Fruit fly (Drosophila melanogaster) whole organism, embryonic: ENCODE results near the gene CG10311.

Source experiments
- Abd-B ChIP-seq: fragments of 200-800 bp; sonication (Bioruptor generic); optimal IDR thresholded peaks from 2 replicates; lab custom pipeline; 2018; ENCODE audit warnings: missing biosample characterization, mild to moderate bottlenecking, missing genetic modification characterization, moderate library complexity
- CG10431 ChIP-seq: fragments of 200-800 bp; sonication (Bioruptor generic); optimal IDR thresholded peaks from 3 replicates; lab custom pipeline; 2018; ENCODE audit warnings: missing biosample characterization, mild to moderate bottlenecking, missing genetic modification characterization
- CG12155 ChIP-seq: fragments of 200-800 bp; sonication (Bioruptor generic); optimal IDR thresholded peaks from 3 replicates; lab custom pipeline; 2016; ENCODE audit warnings: missing biosample characterization, missing genetic modification characterization
- CG12299 ChIP-seq: fragments of 200-800 bp; sonication (Bioruptor generic); optimal IDR thresholded peaks from 2 replicates; lab custom pipeline; 2018; ENCODE audit warnings: missing biosample characterization, mild to moderate bottlenecking, missing genetic modification characterization
- CG13123 ChIP-seq: fragments of 200-800 bp; sonication (Bioruptor generic); optimal IDR thresholded peaks from 2 replicates; lab custom pipeline; 2016; ENCODE audit warnings: missing biosample characterization, missing genetic modification characterization
- CG15269 ChIP-seq: fragments of 200-800 bp; sonication (Bioruptor generic); optimal IDR thresholded peaks from 2 replicates; lab custom pipeline; 2018; ENCODE audit warnings: missing biosample characterization, mild to moderate bottlenecking, missing genetic modification characterization, moderate library complexity
- CG16863 ChIP-seq: fragments of 200-800 bp; sonication (Bioruptor generic); optimal IDR thresholded peaks from 3 replicates; lab custom pipeline; 2016; ENCODE audit warnings: missing biosample characterization, missing genetic modification characterization
- CG17359 ChIP-seq: fragments of 200-800 bp; sonication (Bioruptor generic); optimal IDR thresholded peaks from 3 replicates; lab custom pipeline; 2018; ENCODE audit warnings: missing biosample characterization, mild to moderate bottlenecking, missing genetic modification characterization, moderate library complexity
- CG17612 ChIP-seq: fragments of 200-800 bp; sonication (Bioruptor generic); IDR thresholded peaks from 2 replicates; pipeline ENCODE4 v1.3.6; 2022; ENCODE audit warnings: missing biosample characterization, missing genetic modification characterization
- CG34224 ChIP-seq: fragments of 200-800 bp; sonication (Bioruptor generic); IDR thresholded peaks from 3 replicates; pipeline ENCODE4 v1.3.6; 2022; ENCODE audit warnings: missing biosample characterization, missing genetic modification characterization; ENCODE audit not compliant: partially characterized antibody
- CG5245 ChIP-seq: fragments of 200-800 bp; sonication (Bioruptor generic); optimal IDR thresholded peaks from 3 replicates; lab custom pipeline; 2016; ENCODE audit warnings: missing biosample characterization, missing genetic modification characterization
- CG5953 ChIP-seq: fragments of 200-800 bp; sonication (Bioruptor generic); IDR thresholded peaks from 2 replicates; pipeline ENCODE4 v1.3.6; 2022; ENCODE audit warnings: missing biosample characterization, missing genetic modification characterization
- CG7271 ChIP-seq: fragments of 200-800 bp; sonication (Bioruptor generic); optimal IDR thresholded peaks from 2 replicates; lab custom pipeline; 2018; ENCODE audit warnings: missing biosample characterization, mild to moderate bottlenecking, missing genetic modification characterization, moderate library complexity
- CG7372 ChIP-seq: fragments of 200-800 bp; sonication (Bioruptor generic); IDR thresholded peaks from 2 replicates; pipeline ENCODE4 v1.3.6; 2022; ENCODE audit warnings: missing biosample characterization, missing genetic modification characterization
- CG7556 ChIP-seq: fragments of 200-800 bp; sonication (Bioruptor generic); optimal IDR thresholded peaks from 2 replicates; lab custom pipeline; 2017; ENCODE audit warnings: missing biosample characterization, mild to moderate bottlenecking, missing genetic modification characterization
- CG7928 ChIP-seq: fragments of 200-800 bp; sonication (Bioruptor generic); optimal IDR thresholded peaks from 2 replicates; lab custom pipeline; 2017; ENCODE audit warnings: missing biosample characterization, mild to moderate bottlenecking, missing genetic modification characterization
- CG8281 ChIP-seq: fragments of 200-800 bp; sonication (Bioruptor generic); optimal IDR thresholded peaks from 2 replicates; lab custom pipeline; 2018; ENCODE audit warnings: missing biosample characterization, mild to moderate bottlenecking, missing genetic modification characterization, moderate library complexity
- CG8388 ChIP-seq: fragments of 200-800 bp; sonication (Bioruptor generic); optimal IDR thresholded peaks from 2 replicates; lab custom pipeline; 2019; ENCODE audit warnings: missing biosample characterization, mild to moderate bottlenecking, missing genetic modification characterization, moderate library complexity
- CG9437 ChIP-seq: fragments of 200-800 bp; sonication (Bioruptor generic); optimal IDR thresholded peaks from 2 replicates; lab custom pipeline; 2018; ENCODE audit warnings: missing biosample characterization, mild to moderate bottlenecking, missing genetic modification characterization
- Camta ChIP-seq: fragments of 200-800 bp; sonication (Bioruptor generic); optimal IDR thresholded peaks from 2 replicates; lab custom pipeline; 2016; ENCODE audit warnings: missing biosample characterization, missing genetic modification characterization
- Dfd ChIP-seq, 2 experiments: fragments of >200 bp; optimal IDR thresholded peaks; 2 replicates each; lab custom pipeline; 2017; ENCODE audit warnings: missing biosample characterization in 2 of 2, missing genetic modification characterization in 2 of 2
- Eip74EF ChIP-seq, 2 experiments: fragments of 200-800 bp in 1 of 2; fragments of >200 bp in 1 of 2; sonication (Bioruptor generic) in 1 of 2; optimal IDR thresholded peaks; 2 replicates each; lab custom pipeline; 2017 to 2019; ENCODE audit warnings: missing biosample characterization in 2 of 2, missing genetic modification characterization in 2 of 2, mild to moderate bottlenecking in 1 of 2, moderate library complexity in 1 of 2
- Hmx ChIP-seq: fragments of 200-800 bp; sonication (Bioruptor generic); optimal IDR thresholded peaks from 2 replicates; lab custom pipeline; 2016; ENCODE audit warnings: missing biosample characterization, missing genetic modification characterization
- Hr39 ChIP-seq: fragments of >200 bp; optimal IDR thresholded peaks from 2 replicates; lab custom pipeline; 2017
- Hr51 ChIP-seq, 2 experiments: fragments of 200-800 bp; sonication (Bioruptor generic); optimal IDR thresholded peaks; 2 replicates in 1 of 2; 3 replicates in 1 of 2; lab custom pipeline; 2016 to 2018; ENCODE audit warnings: missing biosample characterization in 2 of 2, missing genetic modification characterization in 2 of 2, mild to moderate bottlenecking in 1 of 2, moderate library complexity in 1 of 2
- Neu2 ChIP-seq: fragments of 200-800 bp; sonication (Bioruptor generic); optimal IDR thresholded peaks from 3 replicates; lab custom pipeline; 2016; ENCODE audit warnings: missing biosample characterization, missing genetic modification characterization, borderline replicate concordance
- Poxn ChIP-seq: fragments of 200-800 bp; sonication (Bioruptor generic); IDR thresholded peaks from 2 replicates; pipeline ENCODE4 v1.3.6; 2022; ENCODE audit warnings: missing biosample characterization, missing genetic modification characterization
- Side ChIP-seq: fragments of 200-800 bp; sonication (Bioruptor generic); optimal IDR thresholded peaks from 2 replicates; lab custom pipeline; 2016; ENCODE audit warnings: missing biosample characterization, missing genetic modification characterization
- Spps ChIP-seq: fragments of 200-800 bp; sonication (Bioruptor generic); optimal IDR thresholded peaks from 2 replicates; lab custom pipeline; 2018; ENCODE audit warnings: missing biosample characterization, mild to moderate bottlenecking, missing genetic modification characterization
- Usf ChIP-seq: fragments of 200-800 bp; sonication (Bioruptor generic); optimal IDR thresholded peaks from 2 replicates; lab custom pipeline; 2017; ENCODE audit warnings: missing genotype, missing biosample characterization, missing genetic modification characterization
- bcd ChIP-seq: fragments of 200-800 bp; sonication (Bioruptor generic); optimal IDR thresholded peaks from 2 replicates; lab custom pipeline; 2017; ENCODE audit warnings: missing biosample characterization, mild to moderate bottlenecking, missing genetic modification characterization
- cg ChIP-seq: fragments of 200-800 bp; sonication (Bioruptor generic); optimal IDR thresholded peaks from 3 replicates; lab custom pipeline; 2019; ENCODE audit warnings: missing biosample characterization, mild to moderate bottlenecking, missing genetic modification characterization, moderate library complexity
- crp ChIP-seq, 2 experiments: fragments of 200-800 bp; sonication (Bioruptor generic); optimal IDR thresholded peaks; 2 replicates in 1 of 2; 3 replicates in 1 of 2; lab custom pipeline; 2017; ENCODE audit warnings: missing biosample characterization in 2 of 2, missing genetic modification characterization in 2 of 2, mild to moderate bottlenecking in 1 of 2, moderate library complexity in 1 of 2
- dimm ChIP-seq: fragments of 200-800 bp; sonication (Bioruptor generic); IDR thresholded peaks from 2 replicates; pipeline ENCODE4 v1.3.6; 2022; ENCODE audit warnings: missing biosample characterization, missing genetic modification characterization
- fd102C ChIP-seq: fragments of 200-800 bp; sonication (Bioruptor generic); optimal IDR thresholded peaks from 2 replicates; lab custom pipeline; 2018; ENCODE audit warnings: missing biosample characterization, mild to moderate bottlenecking, missing genetic modification characterization, moderate library complexity
- gce ChIP-seq: fragments of 200-800 bp; sonication (Bioruptor generic); IDR thresholded peaks from 3 replicates; pipeline ENCODE4 v1.3.6; 2022; ENCODE audit warnings: missing biosample characterization, missing genetic modification characterization
- gsb ChIP-seq: fragments of 200-800 bp; sonication (Bioruptor generic); IDR thresholded peaks from 2 replicates; pipeline ENCODE4 v1.3.6; 2022; ENCODE audit warnings: missing biosample characterization, missing genetic modification characterization
- ind ChIP-seq: fragments of 200-800 bp; sonication (Bioruptor generic); optimal IDR thresholded peaks from 3 replicates; lab custom pipeline; 2016; ENCODE audit warnings: missing biosample characterization, missing genetic modification characterization
- inv ChIP-seq: fragments of 200-800 bp; sonication (Bioruptor generic); IDR thresholded peaks from 2 replicates; pipeline ENCODE4 v1.3.6; 2022; ENCODE audit warnings: missing biosample characterization, missing genetic modification characterization; ENCODE audit not compliant: partially characterized antibody
- klu ChIP-seq: fragments of 200-800 bp; sonication (Bioruptor generic); IDR thresholded peaks from 2 replicates; pipeline ENCODE4 v1.3.6; 2022; ENCODE audit warnings: missing biosample characterization, missing genetic modification characterization
- kni ChIP-seq: fragments of 200-800 bp; sonication (Bioruptor generic); optimal IDR thresholded peaks from 3 replicates; lab custom pipeline; 2017; ENCODE audit warnings: mild to moderate bottlenecking, missing biosample characterization, missing genetic modification reagents, missing genetic modification characterization
- oc ChIP-seq: fragments of 200-800 bp; sonication (Bioruptor generic); optimal IDR thresholded peaks from 2 replicates; lab custom pipeline; 2018; ENCODE audit warnings: missing biosample characterization, mild to moderate bottlenecking, missing genetic modification characterization, moderate library complexity
- pho ChIP-seq: fragments of 200-800 bp; sonication (Bioruptor generic); optimal IDR thresholded peaks from 2 replicates; lab custom pipeline; 2016; ENCODE audit warnings: missing biosample characterization, missing genetic modification characterization
- scrt ChIP-seq: fragments of 200-800 bp; sonication (Bioruptor generic); optimal IDR thresholded peaks from 2 replicates; lab custom pipeline; 2018; ENCODE audit warnings: missing biosample characterization, mild to moderate bottlenecking, missing genetic modification characterization, moderate library complexity
- slou ChIP-seq: fragments of 200-800 bp; sonication (Bioruptor generic); optimal IDR thresholded peaks from 3 replicates; lab custom pipeline; 2016; ENCODE audit warnings: missing biosample characterization, missing genetic modification characterization
- sr ChIP-seq: fragments of 200-800 bp; sonication (Bioruptor generic); IDR thresholded peaks from 3 replicates; pipeline ENCODE4 v1.3.6; 2022; ENCODE audit warnings: missing biosample characterization, missing genetic modification characterization
- tna ChIP-seq: fragments of 200-800 bp; sonication (Bioruptor generic); IDR thresholded peaks from 2 replicates; pipeline ENCODE4 v1.3.6; 2022; ENCODE audit warnings: missing biosample characterization, missing genetic modification characterization; ENCODE audit not compliant: partially characterized antibody
- wek ChIP-seq: fragments of 200-800 bp; sonication (Bioruptor generic); optimal IDR thresholded peaks from 3 replicates; lab custom pipeline; 2018; ENCODE audit warnings: missing biosample characterization, mild to moderate bottlenecking, missing genetic modification characterization, moderate library complexity
- zfh2 ChIP-seq: fragments of 200-800 bp; sonication (Bioruptor generic); optimal IDR thresholded peaks from 2 replicates; lab custom pipeline; 2016; ENCODE audit warnings: missing biosample characterization, missing genetic modification characterization

CG10311 gene

DNA sequence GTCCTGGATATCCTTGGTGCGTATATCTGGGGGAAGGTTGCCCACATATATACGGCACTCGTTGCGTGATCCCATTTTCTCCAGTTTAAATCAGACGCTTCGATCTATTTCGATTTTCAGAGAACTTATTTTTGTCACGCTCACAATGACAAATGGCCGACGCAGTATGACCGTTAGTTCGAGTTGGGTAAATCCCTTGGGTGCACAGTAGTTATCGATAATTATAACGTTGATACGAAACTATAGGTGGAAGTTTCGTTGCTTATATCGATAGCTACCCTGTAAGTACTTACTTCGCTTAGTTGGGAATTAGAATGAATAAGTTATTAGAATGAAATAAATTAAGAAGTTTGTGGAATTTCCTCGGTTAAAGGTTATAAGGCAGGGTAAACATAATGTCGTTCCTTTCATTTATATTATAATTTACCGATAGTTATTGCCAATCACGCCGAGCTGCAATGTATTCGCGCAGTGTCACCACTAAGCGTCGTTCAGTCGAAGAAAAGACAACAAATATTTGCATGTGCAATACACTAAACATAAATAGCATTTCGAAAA is 14.9 kb downstream of the CG10311 start, which contains the start of the genes SF2 and pad (continued):
- TF ChIP-seq CG10431 (GFP tag; lab: Kevin White, UChicago) (peak; percentile 10), Abd-B (GFP tag; lab: Kevin White, UChicago) (peak; percentile 84), CG7928 (GFP tag; lab: Kevin White, UChicago) (no peak), Usf (GFP tag; lab: Kevin White, UChicago) (peak; percentile 55), gsb (GFP tag; lab: Robert Waterston, UW) (no peak), inv (GFP tag; lab: Robert Waterston, UW) (peak; percentile 95), CG9437 (GFP tag; lab: Kevin White, UChicago) (peak; percentile 67), CG7556 (GFP tag; lab: Kevin White, UChicago) (peak; percentile 63), Hr51 (GFP tag; optimal IDR thresholded peaks at IDR 0.05; lab: Kevin White, UChicago) (peak; percentile 69 to 78), pho (GFP tag; lab: Kevin White, UChicago) (peak; percentile 86), Eip74EF (GFP tag; optimal IDR thresholded peaks at IDR 0.05; lab: Kevin White, UChicago) (peak in 1 of 2 experiments; percentile 18), sr (GFP tag; lab: Robert Waterston, UW) (no peak), Camta (GFP tag; lab: Kevin White, UChicago) (peak; percentile 76), CG8281 (tag; lab: Kevin White, UChicago) (peak; percentile 12), CG17612 (no peak), dimm (GFP tag; lab: Robert Waterston, UW) (no peak), gce (no peak), cg (GFP tag; lab: Kevin White, UChicago) (peak; percentile 53), Side (GFP tag; lab: Kevin White, UChicago) (peak; percentile 66), zfh2 (GFP tag; lab: Kevin White, UChicago) (peak; percentile 86), Hr39 (lab: Kevin White, UChicago) (no peak), Dfd (GFP tag; optimal IDR thresholded peaks at IDR 0.05; lab: Kevin White, UChicago) (no peak), wek (GFP tag; lab: Kevin White, UChicago) (no peak), CG7372 (GFP tag; lab: Robert Waterston, UW) (peak; percentile 80), klu (GFP tag; lab: Robert Waterston, UW) (peak; percentile 60), oc (peak; percentile 17), CG5953 (GFP tag; lab: Robert Waterston, UW) (no peak), kni (GFP tag; lab: Kevin White, UChicago) (peak; percentile 68), ind (peak; percentile 81), Poxn (GFP tag; lab: Robert Waterston, UW) (no peak; the same call in 1 of the 2 replicates), CG12299 (tag; lab: Kevin White, UChicago) (peak; percentile 69), scrt (GFP tag; lab: Kevin White, UChicago) (peak; percentile 56), Spps (tag; lab: Kevin White, UChicago) (no peak), CG13123 (GFP tag; lab: Kevin White, UChicago) (peak; percentile 60), CG15269 (tag; lab: Kevin White, UChicago) (peak; percentile 78), CG7271 (tag; lab: Kevin White, UChicago) (peak; percentile 29), tna (GFP tag; lab: Robert Waterston, UW) (peak; percentile 84; the same call in 1 of the 2 replicates), fd102C (GFP tag; lab: Kevin White, UChicago) (peak; percentile 3), Hmx (GFP tag; lab: Kevin White, UChicago) (peak; percentile 64), crp (GFP tag; optimal IDR thresholded peaks at IDR 0.05; lab: Kevin White, UChicago) (peak in 1 of 2 experiments; percentile 51), Neu2 (no peak), CG17359 (tag; lab: Kevin White, UChicago) (peak; percentile 67), CG5245 (GFP tag; lab: Kevin White, UChicago) (peak; percentile 7), slou (GFP tag; lab: Kevin White, UChicago) (peak; percentile 52), CG12155 (GFP tag; lab: Kevin White, UChicago) (peak; percentile 81), bcd (GFP tag; lab: Kevin White, UChicago) (peak; percentile 80), CG34224 (GFP tag; lab: Robert Waterston, UW) (peak; percentile 92), CG8388 (GFP tag; lab: Kevin White, UChicago) (peak; percentile 45), CG16863 (GFP tag; lab: Kevin White, UChicago) (peak; percentile 75)
